Fruit fly (Drosophila melanogaster) whole organism: ENCODE data around the gene CG5194.
A peak's percentile ranks its signal among the peaks of the same experiment; 100 is the strongest.

Experiments used
- CG8478 ChIP-seq: fragments of >200 bp; optimal IDR thresholded peaks from 2 replicates; lab custom pipeline; 2018; ENCODE audit warnings: inconsistent platforms
- Dll ChIP-seq: fragments of >200 bp; optimal IDR thresholded peaks from 2 replicates; lab custom pipeline; 2017
- EcR ChIP-seq, 2 experiments: fragments of >200 bp; optimal IDR thresholded peaks; 2 replicates each; lab custom pipeline; 2017; ENCODE audit warnings: missing biosample characterization in 2 of 2, missing genetic modification characterization in 2 of 2, missing genetic modification reagents in 2 of 2
- pan ChIP-seq: fragments of >200 bp; optimal IDR thresholded peaks from 2 replicates; lab custom pipeline; 2017
- psq ChIP-seq: fragments of >200 bp; optimal IDR thresholded peaks from 2 replicates; lab custom pipeline; 2017
- usp ChIP-seq: fragments of >200 bp; optimal IDR thresholded peaks from 2 replicates; lab custom pipeline; 2017; ENCODE audit warnings: missing biosample characterization, missing genetic modification characterization, mixed read lengths

Gene CG5194

dm6 chr3L:8981495-8981894 is 28.1 kb downstream of the CG5194 start, which contains the start of gene CG13314:
TSS of gene CG13314 (plus strand) at chr3L:8981795.
- TF ChIP-seq usp (GFP tag; lab: Kevin White, UChicago): no peak
- TF ChIP-seq pan (lab: Kevin White, UChicago): no peak
- TF ChIP-seq CG8478 (lab: Kevin White, UChicago): no peak

- TF ChIP-seq Dll (no peak), CG8478 (lab: Kevin White, UChicago) (no peak), pan (lab: Kevin White, UChicago) (no peak), psq (lab: Kevin White, UChicago) (no peak), EcR (GFP tag; optimal IDR thresholded peaks at IDR 0.05; lab: Kevin White, UChicago) (no peak), usp (GFP tag; lab: Kevin White, UChicago) (no peak)
These were observed 29.9 kb downstream of the CG5194 start, which contains the start of gene CG5644 for dm6 chr3L:8979780-8980179. TSS of gene CG5644 (minus strand) at chr3L:8979880.

- TF ChIP-seq Dll (peak; percentile 54), psq (lab: Kevin White, UChicago) (no peak), pan (lab: Kevin White, UChicago) (no peak), EcR (GFP tag; optimal IDR thresholded peaks at IDR 0.05; lab: Kevin White, UChicago) (no peak), usp (GFP tag; lab: Kevin White, UChicago) (no peak), CG8478 (lab: Kevin White, UChicago) (no peak)
These were observed 30.8 kb downstream of the CG5194 start for dm6 chr3L:8978678-8979413.

- TF ChIP-seq Dll (no peak), EcR (GFP tag; optimal IDR thresholded peaks at IDR 0.05; lab: Kevin White, UChicago) (no peak), pan (lab: Kevin White, UChicago) (no peak), psq (lab: Kevin White, UChicago) (no peak), CG8478 (lab: Kevin White, UChicago) (no peak), usp (GFP tag; lab: Kevin White, UChicago) (no peak)
These were observed 34.9 kb downstream of the CG5194 start, which contains the start of the genes pix and Srp68 for dm6 chr3L:8974478-8975477. TSS of gene pix (minus strand) at chr3L:8974765. TSS of gene Srp68 (plus strand) at chr3L:8975046.

- TF ChIP-seq usp (GFP tag; lab: Kevin White, UChicago) (no peak), Dll (no peak), EcR (GFP tag; optimal IDR thresholded peaks at IDR 0.05; lab: Kevin White, UChicago) (no peak), pan (lab: Kevin White, UChicago) (no peak)
These were observed 41.2 kb downstream of the CG5194 start, which contains the start of gene CG5026 for dm6 chr3L:8968437-8968836. TSS of gene CG5026 (plus strand) at chr3L:8968528.

dm6 chr3L:8966324-8967011 is 43.2 kb downstream of the CG5194 start, which contains the start of the genes CG5653 and CG5021:
TSS of gene CG5653 (minus strand) at chr3L:8966374.
TSS of gene CG5021 (plus strand) at chr3L:8966829.
- TF ChIP-seq psq (lab: Kevin White, UChicago): no peak
- TF ChIP-seq Dll: no peak
- no peak for TF ChIP-seq CG8478 (lab: Kevin White, UChicago)
- no peak for TF ChIP-seq EcR (GFP tag; optimal IDR thresholded peaks at IDR 0.05; lab: Kevin White, UChicago)

- no peak for TF ChIP-seq pan (lab: Kevin White, UChicago)
- TF ChIP-seq psq (lab: Kevin White, UChicago): no peak
- no peak for TF ChIP-seq CG8478 (lab: Kevin White, UChicago)
- TF ChIP-seq usp (GFP tag; lab: Kevin White, UChicago): no peak
These were observed 45.2 kb downstream of the CG5194 start, which contains the start of gene ValRS-m for dm6 chr3L:8964458-8964857. TSS of gene ValRS-m (minus strand) at chr3L:8964769.
